Worm (Caenorhabditis elegans): Measurements from ENCODE around the gene F49H12.3.

F49H12.3 gene

DNA sequence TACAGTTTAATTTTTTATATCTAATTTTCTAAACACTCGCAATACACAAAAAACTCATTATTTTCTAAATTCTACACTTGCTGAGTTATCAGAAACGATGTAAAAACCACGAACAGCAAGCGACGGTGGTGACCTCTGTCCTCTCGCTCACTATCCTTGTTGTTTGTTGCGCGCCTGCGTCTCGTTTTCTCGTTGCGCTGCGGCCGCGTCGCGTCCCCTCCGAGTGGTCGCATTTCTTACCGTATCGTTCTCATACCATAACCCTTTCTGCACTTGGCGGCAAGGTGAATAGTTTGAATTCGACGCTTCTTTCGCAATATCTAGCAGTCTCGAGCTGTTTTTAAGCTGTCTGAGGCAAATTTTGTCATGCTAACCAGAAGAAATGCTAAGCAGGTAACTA lies 5.3 kb downstream of the F49H12.3 start, which contains the start of gene lsy-2 (continued):
- TF ChIP-seq tbx-2 (tag; optimal IDR thresholded peaks at IDR 0.05) (peak; percentile 25), nhr-71 (tag; optimal IDR thresholded peaks at IDR 0.05) (peak; percentile 62), snpc-4 (tag; optimal IDR thresholded peaks at IDR 0.05) (no peak), lin-14 (GFP tag; optimal IDR thresholded peaks at IDR 0.05) (peak; percentile 64), elt-3 (tag; optimal IDR thresholded peaks at IDR 0.05) (peak in 1 of 6 experiments; percentile 56), efl-3 (GFP tag; optimal IDR thresholded peaks at IDR 0.05) (no peak), ceh-8 (GFP tag; optimal IDR thresholded peaks at IDR 0.05) (no peak), fkh-4 (tag; optimal IDR thresholded peaks at IDR 0.05; ENCODE audit: borderline replicate concordance) (no peak), Y116A8C.19 (tag; optimal IDR thresholded peaks at IDR 0.05; ENCODE audit: borderline replicate concordance) (no peak), lin-35 (GFP tag; optimal IDR thresholded peaks at IDR 0.05) (peak; percentile 66 to 88), dpl-1 (GFP tag; optimal IDR thresholded peaks at IDR 0.05) (peak; percentile 75 to 79 (median 76)), nhr-90 (tag; optimal IDR thresholded peaks at IDR 0.05; ENCODE audit: poor library complexity) (peak; percentile 38), aly-2 (tag; optimal IDR thresholded peaks at IDR 0.05) (no peak), lsy-2 (tag; optimal IDR thresholded peaks at IDR 0.05) (no peak), pag-3 (tag; optimal IDR thresholded peaks at IDR 0.05; ENCODE audit: borderline replicate concordance, insufficient read depth) (no peak), elt-2 (tag; optimal IDR thresholded peaks at IDR 0.05) (no peak), nhr-20 (tag; optimal IDR thresholded peaks at IDR 0.05) (peak; percentile 53), sox-4 (tag; optimal IDR thresholded peaks at IDR 0.05) (no peak), F16B12.6 (tag; optimal IDR thresholded peaks at IDR 0.05) (peak; percentile 32), ets-5 (GFP tag; IDR thresholded peaks at IDR 0.05) (no peak), rnt-1 (tag; optimal IDR thresholded peaks at IDR 0.05) (peak; percentile 53), xbp-1 (tag; optimal IDR thresholded peaks at IDR 0.05) (peak; percentile 35), swsn-7 (tag; optimal IDR thresholded peaks at IDR 0.05) (peak; percentile 40), mep-1 (tag; optimal IDR thresholded peaks at IDR 0.05) (no peak), nhr-28 (tag; optimal IDR thresholded peaks at IDR 0.05) (no peak), pax-3 (tag; optimal IDR thresholded peaks at IDR 0.05) (no peak), snu-23 (GFP tag; optimal IDR thresholded peaks at IDR 0.05) (peak; percentile 52), ceh-82 (tag; optimal IDR thresholded peaks at IDR 0.05) (peak in 1 of 3 experiments; percentile 43), efl-1 (optimal IDR thresholded peaks at IDR 0.05) (peak; percentile 36 to 78), efl-1 (GFP tag; optimal IDR thresholded peaks at IDR 0.05 in 1 of 2) (peak; percentile 76 to 97), nhr-77 (tag; optimal IDR thresholded peaks at IDR 0.05) (peak; percentile 50), mdl-1 (tag; optimal IDR thresholded peaks at IDR 0.05) (peak in 1 of 2 experiments; percentile 48), nhr-237 (tag; optimal IDR thresholded peaks at IDR 0.05) (no peak)

DNA sequence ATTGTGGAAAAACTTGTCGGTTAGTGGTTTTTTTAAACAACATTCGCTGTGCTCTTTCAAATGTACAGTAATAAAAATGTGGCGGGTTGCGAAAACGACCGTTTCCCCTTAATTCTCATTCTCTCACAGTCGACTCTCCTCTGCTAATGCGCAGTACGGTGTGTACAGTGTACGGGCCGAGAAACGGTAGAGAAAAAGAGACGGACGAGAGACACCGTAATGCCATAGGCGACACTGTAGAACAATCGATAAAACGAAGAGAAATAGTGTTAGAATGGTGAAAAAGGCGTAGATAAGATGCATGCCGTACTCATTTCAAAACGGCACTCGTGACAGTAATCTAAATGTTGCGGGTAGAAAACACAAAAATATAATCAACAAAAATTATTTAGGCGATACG lies 6.3 kb downstream of the F49H12.3 start:
- TF ChIP-seq nhr-84 (tag; optimal IDR thresholded peaks at IDR 0.05) (no peak), mep-1 (tag; optimal IDR thresholded peaks at IDR 0.05) (peak; percentile 30), ceh-63 (GFP tag; optimal IDR thresholded peaks at IDR 0.05) (no peak), snpc-4 (tag; optimal IDR thresholded peaks at IDR 0.05) (peak; percentile 6), ceh-8 (GFP tag; optimal IDR thresholded peaks at IDR 0.05) (no peak), lin-13 (GFP tag; optimal IDR thresholded peaks at IDR 0.05) (no peak), sptf-1 (tag; optimal IDR thresholded peaks at IDR 0.05) (no peak), nhr-77 (tag; optimal IDR thresholded peaks at IDR 0.05) (no peak), nhr-85 (tag) (peak; percentile 44), Y116A8C.19 (tag; optimal IDR thresholded peaks at IDR 0.05; ENCODE audit: borderline replicate concordance) (no peak), isw-1 (GFP tag; IDR thresholded peaks at IDR 0.05) (no peak), ceh-82 (tag; optimal IDR thresholded peaks at IDR 0.05) (no peak), fkh-8 (tag; optimal IDR thresholded peaks at IDR 0.05) (no peak), dpl-1 (GFP tag; optimal IDR thresholded peaks at IDR 0.05) (no peak), fkh-10 (GFP tag; optimal IDR thresholded peaks at IDR 0.05) (no peak), nhr-90 (tag; optimal IDR thresholded peaks at IDR 0.05; ENCODE audit: poor library complexity) (peak; percentile 44), hlh-17 (GFP tag; optimal IDR thresholded peaks at IDR 0.05; ENCODE audit: borderline replicate concordance) (no peak), ets-5 (GFP tag; IDR thresholded peaks at IDR 0.05) (no peak), unc-86 (tag; optimal IDR thresholded peaks at IDR 0.05) (no peak), unc-30 (tag; optimal IDR thresholded peaks at IDR 0.05) (no peak), nhr-11 (tag; optimal IDR thresholded peaks at IDR 0.05) (no peak), nhr-237 (tag; optimal IDR thresholded peaks at IDR 0.05) (no peak), ceh-90 (tag; optimal IDR thresholded peaks at IDR 0.05) (no peak), irx-1 (tag; optimal IDR thresholded peaks at IDR 0.05) (no peak), pqm-1 (tag; optimal IDR thresholded peaks at IDR 0.05) (no peak), sox-4 (tag; optimal IDR thresholded peaks at IDR 0.05) (no peak), ztf-11 (tag; optimal IDR thresholded peaks at IDR 0.05) (no peak), nhr-47 (tag; optimal IDR thresholded peaks at IDR 0.05) (no peak), tlp-1 (tag; optimal IDR thresholded peaks at IDR 0.05) (no peak), efl-1 (optimal IDR thresholded peaks at IDR 0.05) (no peak), efl-1 (GFP tag; optimal IDR thresholded peaks at IDR 0.05 in 1 of 2) (peak in 1 of 2 experiments; percentile 93)
